Worm (Caenorhabditis elegans): ENCODE results near the gene F13E6.1.
A peak's percentile ranks its signal among the peaks of the same experiment; 100 is the strongest.

The F13E6.1 gene

ce11 chrX:10670198-10670597, 6.7 kb downstream of the F13E6.1 start:
- TF ChIP-seq lin-13 (GFP tag; optimal IDR thresholded peaks at IDR 0.05) (no peak), peb-1 (tag; optimal IDR thresholded peaks at IDR 0.05) (no peak), sma-3 (GFP tag; optimal IDR thresholded peaks at IDR 0.05) (no peak), lin-39 (tag; optimal IDR thresholded peaks at IDR 0.05) (no peak), unc-39 (tag; optimal IDR thresholded peaks at IDR 0.05) (no peak), mab-5 (tag; optimal IDR thresholded peaks at IDR 0.05) (no peak), ztf-11 (tag; optimal IDR thresholded peaks at IDR 0.05) (no peak), elt-3 (tag; optimal IDR thresholded peaks at IDR 0.05) (no peak), snpc-4 (tag; optimal IDR thresholded peaks at IDR 0.05) (no peak), lsy-2 (tag; optimal IDR thresholded peaks at IDR 0.05) (no peak), nhr-129 (tag; optimal IDR thresholded peaks at IDR 0.05) (no peak), skn-1 (tag; optimal IDR thresholded peaks at IDR 0.05) (no peak), mdl-1 (tag; optimal IDR thresholded peaks at IDR 0.05) (no peak), C34F6.9 (tag; optimal IDR thresholded peaks at IDR 0.05) (no peak)

- TF ChIP-seq gmeb-1 (tag; optimal IDR thresholded peaks at IDR 0.05) (peak; percentile 58), nhr-25 (tag; optimal IDR thresholded peaks at IDR 0.05) (peak; percentile 32), sma-9 (GFP tag; optimal IDR thresholded peaks at IDR 0.05) (peak; percentile 21), sma-9 (tag; optimal IDR thresholded peaks at IDR 0.05) (no peak), skn-1 (tag; optimal IDR thresholded peaks at IDR 0.05) (no peak), ceh-82 (tag; optimal IDR thresholded peaks at IDR 0.05) (no peak), sma-3 (GFP tag; optimal IDR thresholded peaks at IDR 0.05) (peak; percentile 56), dmd-4 (tag; optimal IDR thresholded peaks at IDR 0.05) (peak; percentile 13), blmp-1 (tag; optimal IDR thresholded peaks at IDR 0.05; ENCODE audit: insufficient read depth) (no peak), lin-13 (GFP tag; optimal IDR thresholded peaks at IDR 0.05) (peak; percentile 10), lsy-2 (tag; optimal IDR thresholded peaks at IDR 0.05) (peak in 1 of 2 experiments; percentile 38), elt-3 (tag; optimal IDR thresholded peaks at IDR 0.05) (no peak), nhr-129 (tag; optimal IDR thresholded peaks at IDR 0.05) (peak; percentile 12), nhr-21 (tag; optimal IDR thresholded peaks at IDR 0.05) (peak; percentile 78), ceh-16 (tag; optimal IDR thresholded peaks at IDR 0.05) (peak; percentile 20), unc-55 (GFP tag; optimal IDR thresholded peaks at IDR 0.05) (no peak), ztf-1 (GFP tag; conservative IDR thresholded peaks at IDR 0.05) (no peak)
Measured at ce11 chrX:10667424-10668291, 9.3 kb downstream of the F13E6.1 start.

- TF ChIP-seq mdl-1 (tag; optimal IDR thresholded peaks at IDR 0.05) (no peak), fos-1 (tag; optimal IDR thresholded peaks at IDR 0.05) (peak; percentile 6)
Measured at ce11 chrX:10666871-10667270, 10.0 kb downstream of the F13E6.1 start.

ce11 chrX:10664759-10665158, 12.2 kb downstream of the F13E6.1 start:
- TF ChIP-seq nhr-11 (tag; optimal IDR thresholded peaks at IDR 0.05) = no peak
- no peak for TF ChIP-seq sem-4 (tag; optimal IDR thresholded peaks at IDR 0.05)
- no peak for TF ChIP-seq lin-13 (GFP tag; optimal IDR thresholded peaks at IDR 0.05)
- TF ChIP-seq alr-1 (tag; optimal IDR thresholded peaks at IDR 0.05) = no peak
- no peak for TF ChIP-seq crh-2 (tag; optimal IDR thresholded peaks at IDR 0.05)
- TF ChIP-seq elt-3 (tag; optimal IDR thresholded peaks at IDR 0.05) = no peak
- TF ChIP-seq nhr-129 (tag; optimal IDR thresholded peaks at IDR 0.05) = no peak

ce11 chrX:10659508-10659907, 17.4 kb downstream of the F13E6.1 start:
- TF ChIP-seq ceh-16 (tag; optimal IDR thresholded peaks at IDR 0.05) (no peak), Y55F3AM.14 (GFP tag; optimal IDR thresholded peaks at IDR 0.05) (no peak), alr-1 (tag; optimal IDR thresholded peaks at IDR 0.05) (no peak), nhr-6 (tag; optimal IDR thresholded peaks at IDR 0.05) (no peak), lin-39 (tag; optimal IDR thresholded peaks at IDR 0.05) (no peak), nhr-10 (tag; optimal IDR thresholded peaks at IDR 0.05) (no peak), nhr-237 (tag; optimal IDR thresholded peaks at IDR 0.05) (no peak), elt-1 (tag; optimal IDR thresholded peaks at IDR 0.05) (no peak)

Data from whole organism, L2 larva.